Worm (Caenorhabditis elegans): ENCODE measurements around the gene Y65A5A.1.

Gene Y65A5A.1

ce11 chrIV:16370592-16370991, 29.0 kb downstream of the Y65A5A.1 start:
- no peak for TF ChIP-seq scrt-1 (GFP tag; IDR thresholded peaks at IDR 0.05)
- TF ChIP-seq ceh-13 (GFP tag; optimal IDR thresholded peaks at IDR 0.05): no peak
- TF ChIP-seq tbx-11 (GFP tag; IDR thresholded peaks at IDR 0.05): no peak
- no peak for TF ChIP-seq tra-4 (tag; optimal IDR thresholded peaks at IDR 0.05)
- no peak for TF ChIP-seq aly-1 (tag; optimal IDR thresholded peaks at IDR 0.05)
- TF ChIP-seq B0310.2 (tag; optimal IDR thresholded peaks at IDR 0.05): no peak
- TF ChIP-seq hmg-4 (GFP tag; optimal IDR thresholded peaks at IDR 0.05): no peak
- no peak for TF ChIP-seq ceh-36 (tag; optimal IDR thresholded peaks at IDR 0.05)
- TF ChIP-seq F13C5.2 (tag; optimal IDR thresholded peaks at IDR 0.05): no peak
- TF ChIP-seq ets-7 (tag; optimal IDR thresholded peaks at IDR 0.05): no peak
- no peak for TF ChIP-seq hnd-1 (tag; optimal IDR thresholded peaks at IDR 0.05)
- TF ChIP-seq ama-1 (optimal IDR thresholded peaks at IDR 0.05): no peak
- no peak for TF ChIP-seq flt-1 (GFP tag; IDR thresholded peaks at IDR 0.05)

- TF ChIP-seq ceh-13 (GFP tag; optimal IDR thresholded peaks at IDR 0.05) (no peak), ets-7 (tag; optimal IDR thresholded peaks at IDR 0.05) (no peak), tra-4 (tag; optimal IDR thresholded peaks at IDR 0.05) (no peak), hmg-4 (GFP tag; optimal IDR thresholded peaks at IDR 0.05) (no peak), hmbx-1 (tag; optimal IDR thresholded peaks at IDR 0.05) (no peak), flt-1 (GFP tag; IDR thresholded peaks at IDR 0.05) (no peak), hnd-1 (tag; optimal IDR thresholded peaks at IDR 0.05) (no peak), tbx-11 (GFP tag; IDR thresholded peaks at IDR 0.05) (no peak), aly-1 (tag; optimal IDR thresholded peaks at IDR 0.05) (no peak), ceh-36 (tag; optimal IDR thresholded peaks at IDR 0.05) (no peak), F13C5.2 (tag; optimal IDR thresholded peaks at IDR 0.05) (no peak), ama-1 (optimal IDR thresholded peaks at IDR 0.05) (no peak), B0310.2 (tag; optimal IDR thresholded peaks at IDR 0.05) (no peak), scrt-1 (GFP tag; IDR thresholded peaks at IDR 0.05) (no peak), sea-1 (GFP tag; conservative IDR thresholded peaks at IDR 0.05) (no peak)
Measured at ce11 chrIV:16364581-16364980, 35.0 kb downstream of the Y65A5A.1 start.

- TF ChIP-seq B0310.2 (tag; optimal IDR thresholded peaks at IDR 0.05) (no peak), F13C5.2 (tag; optimal IDR thresholded peaks at IDR 0.05) (no peak)
Measured at ce11 chrIV:16350690-16351089, 48.9 kb downstream of the Y65A5A.1 start, which contains the start of gene C35D6.4. C35D6.4 (plus strand) TSS chrIV:16350990.
